Fruit fly (Drosophila melanogaster): ENCODE measurements around the gene esg.

DNA sequence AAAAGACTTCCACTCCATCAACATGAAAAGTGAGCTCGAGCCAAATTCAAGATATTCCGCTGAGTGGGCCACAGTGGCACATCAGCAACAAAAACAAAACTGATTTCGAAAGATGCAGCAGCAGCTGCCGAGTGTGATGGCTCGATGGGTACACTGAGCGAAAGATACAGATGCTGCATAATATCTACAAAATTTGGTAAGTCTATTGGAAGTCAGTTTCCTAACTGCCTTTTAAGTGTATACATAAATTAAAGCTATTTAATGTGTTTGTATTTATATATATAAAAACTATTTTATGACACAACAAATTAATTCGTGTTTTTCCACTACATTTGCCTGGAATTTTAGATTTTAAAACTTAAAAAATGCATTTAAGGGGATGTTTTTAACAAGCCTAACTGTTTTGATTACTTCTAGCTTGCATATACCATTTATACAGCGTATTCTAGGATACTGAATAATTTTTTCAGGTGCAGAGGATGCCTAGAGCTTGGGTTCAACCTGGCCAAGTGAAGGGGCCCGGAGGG lies 9.8 kb downstream of the esg start:
- no peak for TF ChIP-seq psq (optimal IDR thresholded peaks at IDR 0.05)
- no peak for TF ChIP-seq h (optimal IDR thresholded peaks at IDR 0.05)
- TF ChIP-seq Myc (optimal IDR thresholded peaks at IDR 0.05), result no peak
